Worm (Caenorhabditis elegans) whole organism, late embryonic: Measurements from ENCODE around the gene str-113.

Experiments used
- C08G9.2 ChIP-seq: sonication (generic microtip); optimal IDR thresholded peaks from 2 replicates; lab custom pipeline; 2016; ENCODE audit warnings: mild to moderate bottlenecking, missing genetic modification characterization, moderate library complexity, missing compliant biosample characterization
- C38D4.7 ChIP-seq: fragments of 200-800 bp; sonication (Bioruptor generic); optimal IDR thresholded peaks from 2 replicates; lab custom pipeline; 2018; ENCODE audit warnings: mild to moderate bottlenecking, missing genetic modification characterization, moderate library complexity, missing compliant biosample characterization
- F13H6.1 ChIP-seq: sonication (generic microtip); optimal IDR thresholded peaks from 2 replicates; lab custom pipeline; 2016; ENCODE audit warnings: missing genetic modification characterization, missing compliant biosample characterization
- T23F11.4 ChIP-seq: fragments of 200-800 bp; sonication (Bioruptor generic); optimal IDR thresholded peaks from 2 replicates; lab custom pipeline; 2018; ENCODE audit warnings: mild to moderate bottlenecking, missing genetic modification characterization, missing compliant biosample characterization
- Y22D7AL.16 ChIP-seq: sonication (generic microtip); optimal IDR thresholded peaks from 2 replicates; lab custom pipeline; 2016; ENCODE audit warnings: missing genetic modification characterization, missing compliant biosample characterization
- ahr-1 ChIP-seq: sonication (generic microtip); optimal IDR thresholded peaks from 2 replicates; lab custom pipeline; 2016; ENCODE audit warnings: missing genetic modification characterization, missing compliant biosample characterization
- ceh-14 ChIP-seq: sonication (generic microtip); optimal IDR thresholded peaks from 2 replicates; lab custom pipeline; 2016; ENCODE audit warnings: missing genotype, missing genetic modification characterization, missing compliant biosample characterization
- ceh-18 ChIP-seq: sonication (generic microtip); optimal IDR thresholded peaks from 2 replicates; lab custom pipeline; 2016; ENCODE audit warnings: missing genetic modification characterization, missing compliant biosample characterization
- ceh-19 ChIP-seq: fragments of 200-800 bp; sonication (Bioruptor generic); optimal IDR thresholded peaks from 2 replicates; lab custom pipeline; 2018; ENCODE audit warnings: mild to moderate bottlenecking, missing genetic modification characterization, missing compliant biosample characterization
- ceh-22 ChIP-seq: sonication (generic microtip); optimal IDR thresholded peaks from 2 replicates; lab custom pipeline; 2017; ENCODE audit warnings: missing biosample characterization, missing genetic modification characterization
- ceh-31 ChIP-seq: sonication (generic microtip); optimal IDR thresholded peaks from 2 replicates; lab custom pipeline; 2016; ENCODE audit warnings: missing genetic modification characterization, missing compliant biosample characterization
- ceh-34 ChIP-seq: sonication (generic microtip); optimal IDR thresholded peaks from 2 replicates; lab custom pipeline; 2016; ENCODE audit warnings: mild to moderate bottlenecking, missing genetic modification characterization, missing compliant biosample characterization
- ceh-45 ChIP-seq: fragments of 200-800 bp; sonication (Bioruptor generic); IDR thresholded peaks from 2 replicates; pipeline ENCODE4 v1.3.6; 2022; ENCODE audit warnings: missing genetic modification reagents, missing genetic modification characterization, missing compliant biosample characterization
- ceh-9 ChIP-seq: sonication (generic microtip); optimal IDR thresholded peaks from 2 replicates; lab custom pipeline; 2016; ENCODE audit warnings: mild to moderate bottlenecking, missing genetic modification characterization, inconsistent platforms, missing compliant biosample characterization
- dmd-4 ChIP-seq: sonication (generic microtip); optimal IDR thresholded peaks from 2 replicates; lab custom pipeline; 2016; ENCODE audit warnings: borderline replicate concordance, missing genetic modification characterization, missing compliant biosample characterization
- dve-1 ChIP-seq: sonication (generic microtip); optimal IDR thresholded peaks from 2 replicates; lab custom pipeline; 2017; ENCODE audit warnings: antibody characterized with exemption, mild to moderate bottlenecking, missing genetic modification characterization, missing compliant biosample characterization
- elt-2 ChIP-seq: sonication (generic microtip); optimal IDR thresholded peaks from 2 replicates; lab custom pipeline; 2016; ENCODE audit warnings: missing genetic modification reagents, missing genetic modification characterization, missing compliant biosample characterization
- elt-4 ChIP-seq: sonication (generic microtip); optimal IDR thresholded peaks from 2 replicates; lab custom pipeline; 2016; ENCODE audit warnings: missing genetic modification characterization, missing compliant biosample characterization
- fax-1 ChIP-seq: sonication (generic microtip); optimal IDR thresholded peaks from 2 replicates; lab custom pipeline; 2016; ENCODE audit warnings: missing genotype, missing genetic modification characterization, missing compliant biosample characterization
- fkh-10 ChIP-seq: fragments of 150-350 bp; optimal IDR thresholded peaks from 2 replicates; lab custom pipeline; 2014; ENCODE audit warnings: missing biosample characterization, missing genetic modification reagents, missing genetic modification characterization
- fkh-6 ChIP-seq: sonication (generic microtip); optimal IDR thresholded peaks from 2 replicates; lab custom pipeline; 2016; ENCODE audit warnings: missing genetic modification characterization, missing compliant biosample characterization
- gmeb-2 ChIP-seq: sonication (generic microtip); optimal IDR thresholded peaks from 2 replicates; lab custom pipeline; 2016; ENCODE audit warnings: missing genetic modification characterization, inconsistent platforms, missing compliant biosample characterization
- hlh-13 ChIP-seq: fragments of 200-800 bp; sonication (Bioruptor generic); optimal IDR thresholded peaks from 2 replicates; lab custom pipeline; 2018; ENCODE audit warnings: mild to moderate bottlenecking, missing genetic modification characterization, missing compliant biosample characterization
- hlh-15 ChIP-seq: sonication (generic microtip); optimal IDR thresholded peaks from 2 replicates; lab custom pipeline; 2016; ENCODE audit warnings: missing genetic modification characterization, missing compliant biosample characterization
- hlh-6 ChIP-seq: sonication (generic microtip); optimal IDR thresholded peaks from 2 replicates; lab custom pipeline; 2016; ENCODE audit warnings: missing genotype, missing genetic modification characterization, missing compliant biosample characterization
- hlh-8 ChIP-seq: sonication (generic microtip); optimal IDR thresholded peaks from 2 replicates; lab custom pipeline; 2016; ENCODE audit warnings: missing genotype, missing genetic modification characterization, missing compliant biosample characterization
- lin-11 ChIP-seq: fragments of 200-800 bp; sonication (Bioruptor generic); optimal IDR thresholded peaks from 2 replicates; lab custom pipeline; 2018; ENCODE audit warnings: mild to moderate bottlenecking, missing genetic modification characterization, missing compliant biosample characterization
- mec-3 ChIP-seq: sonication (generic microtip); optimal IDR thresholded peaks from 2 replicates; lab custom pipeline; 2016; ENCODE audit warnings: borderline replicate concordance, missing genetic modification characterization, missing compliant biosample characterization
- odd-2 ChIP-seq: sonication (generic microtip); optimal IDR thresholded peaks from 2 replicates; lab custom pipeline; 2017; ENCODE audit warnings: antibody characterized with exemption, mild to moderate bottlenecking, missing genetic modification characterization, missing compliant biosample characterization
- pag-3 ChIP-seq: sonication (generic microtip); optimal IDR thresholded peaks from 2 replicates; lab custom pipeline; 2016; ENCODE audit warnings: missing compliant biosample characterization, missing genetic modification characterization, borderline replicate concordance
- pat-9 ChIP-seq: fragments of 200-800 bp; sonication (Bioruptor generic); optimal IDR thresholded peaks from 2 replicates; lab custom pipeline; 2018; ENCODE audit warnings: mild to moderate bottlenecking, missing genetic modification characterization, moderate library complexity, missing compliant biosample characterization
- pha-2 ChIP-seq: sonication (generic microtip); optimal IDR thresholded peaks from 2 replicates; lab custom pipeline; 2017; ENCODE audit warnings: mild to moderate bottlenecking, missing genetic modification characterization, missing compliant biosample characterization
- pha-4 ChIP-seq: fragments of 150-350 bp; optimal IDR thresholded peaks from 2 replicates; lab custom pipeline; 2018; ENCODE audit warnings: missing biosample characterization, missing genetic modification reagents, missing genetic modification characterization
- ref-2 ChIP-seq: sonication (generic microtip); optimal IDR thresholded peaks from 2 replicates; lab custom pipeline; 2016; ENCODE audit warnings: missing genetic modification characterization, missing compliant biosample characterization
- rnt-1 ChIP-seq: sonication (generic microtip); optimal IDR thresholded peaks from 2 replicates; lab custom pipeline; 2016; ENCODE audit warnings: missing genetic modification characterization, missing compliant biosample characterization
- tbx-7 ChIP-seq: sonication (generic microtip); optimal IDR thresholded peaks from 2 replicates; lab custom pipeline; 2016; ENCODE audit warnings: missing genotype, missing genetic modification characterization, missing compliant biosample characterization
- unc-86 ChIP-seq: sonication (generic microtip); optimal IDR thresholded peaks from 2 replicates; lab custom pipeline; 2016; ENCODE audit warnings: missing genetic modification characterization, missing compliant biosample characterization
- zip-5 ChIP-seq: sonication (generic microtip); optimal IDR thresholded peaks from 2 replicates; lab custom pipeline; 2016; ENCODE audit warnings: missing genetic modification characterization, missing compliant biosample characterization

str-113 gene

DNA sequence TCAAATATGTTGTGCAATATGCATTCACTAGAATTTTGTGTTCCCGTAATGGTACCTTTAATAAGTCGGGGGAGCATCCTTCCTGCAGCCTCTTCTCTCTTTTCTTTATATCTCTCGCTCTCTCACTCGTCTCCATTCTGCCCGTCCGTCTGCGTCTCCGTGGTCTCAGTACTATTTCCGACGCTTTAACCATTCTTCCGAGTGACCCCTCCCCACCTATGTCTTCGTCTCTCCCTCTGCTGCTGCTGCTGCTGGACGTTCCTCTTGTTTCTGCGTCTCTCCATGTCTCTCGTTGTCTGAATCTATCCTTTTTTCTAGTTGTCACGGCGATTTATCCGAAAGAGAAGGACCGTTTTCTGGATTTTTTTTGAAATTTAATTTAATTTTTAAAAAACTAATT is 37.1 kb upstream of the str-113 start (continued):
- TF ChIP-seq unc-86 (no peak), fax-1 (tag; lab: Kevin White, UChicago) (no peak), ceh-31 (tag; lab: Kevin White, UChicago) (peak; percentile 81), ceh-9 (tag; lab: Kevin White, UChicago) (no peak), zip-5 (tag; lab: Kevin White, UChicago) (no peak), pha-2 (no peak), hlh-13 (GFP tag; lab: Kevin White, UChicago) (no peak), C08G9.2 (tag; lab: Kevin White, UChicago) (peak; percentile 19), pha-4 (tag; lab: Kevin White, UChicago) (no peak), mec-3 (tag; lab: Kevin White, UChicago) (no peak), hlh-15 (tag; lab: Kevin White, UChicago) (no peak), odd-2 (tag; lab: Kevin White, UChicago) (no peak), pag-3 (no peak), gmeb-2 (tag; lab: Kevin White, UChicago) (no peak), ceh-22 (no peak), ceh-34 (peak; percentile 49), hlh-6 (tag; lab: Kevin White, UChicago) (no peak), fkh-6 (no peak), hlh-8 (no peak), ceh-14 (tag; lab: Kevin White, UChicago) (peak; percentile 30), tbx-7 (tag; lab: Kevin White, UChicago) (no peak), ceh-18 (peak; percentile 24), ahr-1 (tag; lab: Kevin White, UChicago) (no peak), C38D4.7 (GFP tag; lab: Kevin White, UChicago) (no peak), ref-2 (peak; percentile 68), lin-11 (no peak), fkh-10 (GFP tag; lab: Kevin White, UChicago) (no peak), T23F11.4 (GFP tag; lab: Kevin White, UChicago) (no peak), dmd-4 (tag; lab: Kevin White, UChicago) (no peak), pat-9 (tag; lab: Kevin White, UChicago) (no peak)
- TF ChIP-seq, all 69 proteins: peak for 12

DNA sequence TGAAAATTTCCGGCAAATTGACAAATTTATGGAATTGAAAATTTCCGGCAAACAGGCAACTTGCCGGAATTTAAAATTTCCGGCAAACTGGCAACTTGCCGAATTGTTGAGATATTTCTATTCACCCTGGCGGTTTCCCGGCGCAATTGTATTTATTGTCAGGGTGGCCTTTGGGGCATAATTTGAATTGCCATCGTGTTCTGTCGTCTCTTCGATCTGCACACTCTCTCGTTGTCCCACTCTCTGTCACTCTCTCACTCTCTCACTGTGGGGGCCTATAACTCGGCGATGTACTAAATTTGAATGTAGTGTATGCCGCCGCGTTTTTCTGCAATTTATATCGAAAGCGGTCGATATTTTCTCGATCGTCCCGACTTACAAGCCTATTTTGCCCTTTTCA is 36.2 kb upstream of the str-113 start:
- TF ChIP-seq ceh-22 (no peak), dve-1 (tag; lab: Kevin White, UChicago) (no peak), mec-3 (tag; lab: Kevin White, UChicago) (no peak), elt-4 (tag; lab: Kevin White, UChicago) (no peak), zip-5 (tag; lab: Kevin White, UChicago) (no peak), odd-2 (tag; lab: Kevin White, UChicago) (no peak), ahr-1 (tag; lab: Kevin White, UChicago) (no peak), hlh-15 (tag; lab: Kevin White, UChicago) (no peak), ceh-34 (no peak), rnt-1 (tag; lab: Kevin White, UChicago) (no peak)

DNA sequence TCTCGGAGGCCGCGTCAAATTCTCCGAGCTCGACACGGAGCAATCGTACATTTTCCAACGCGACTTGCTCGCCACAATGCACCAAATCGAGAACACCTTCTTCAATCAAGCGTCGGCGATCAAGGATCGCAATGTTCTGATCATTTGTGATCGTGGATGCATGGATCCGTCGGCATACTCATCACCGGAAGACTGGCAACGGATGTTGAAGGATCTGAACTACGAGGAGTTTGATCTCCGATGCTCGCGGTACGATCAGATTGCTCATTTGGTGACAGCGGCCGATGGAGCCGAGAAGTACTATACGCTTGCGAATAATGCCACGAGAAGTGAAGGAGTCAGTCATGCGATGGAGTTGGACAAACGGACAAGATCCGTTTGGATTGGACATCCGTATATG is 31.7 kb upstream of the str-113 start:
- TF ChIP-seq ceh-22 (no peak), elt-4 (tag; lab: Kevin White, UChicago) (no peak), ceh-19 (GFP tag; lab: Kevin White, UChicago) (no peak), Y22D7AL.16 (tag; lab: Kevin White, UChicago) (no peak), F13H6.1 (tag; lab: Kevin White, UChicago) (no peak), mec-3 (tag; lab: Kevin White, UChicago) (no peak), fkh-10 (GFP tag; lab: Kevin White, UChicago) (no peak), dve-1 (tag; lab: Kevin White, UChicago) (no peak), pha-4 (tag; lab: Kevin White, UChicago) (no peak), odd-2 (tag; lab: Kevin White, UChicago) (no peak), T23F11.4 (GFP tag; lab: Kevin White, UChicago) (no peak)

DNA sequence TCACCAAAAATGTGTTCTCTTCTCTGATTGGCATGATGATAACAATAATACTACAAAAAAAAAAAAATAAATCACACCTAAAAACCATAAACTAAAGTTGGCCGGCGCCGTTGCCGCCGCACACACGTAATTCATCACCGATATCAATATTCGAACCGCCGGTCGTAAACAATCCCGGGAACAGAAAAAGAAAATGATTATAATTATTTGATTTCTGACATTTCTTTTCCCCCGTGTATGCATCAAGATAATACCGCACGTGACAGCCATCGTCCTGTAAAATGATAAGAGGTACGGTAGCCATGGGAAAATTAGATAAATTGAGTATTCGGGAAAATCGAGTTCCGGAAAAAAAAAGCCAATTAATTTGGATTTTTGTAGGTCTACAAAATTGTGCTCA is 30.3 kb upstream of the str-113 start:
- TF ChIP-seq ceh-22 (no peak), fax-1 (tag; lab: Kevin White, UChicago) (no peak), elt-2 (tag; lab: Kevin White, UChicago) (peak; percentile 74), ceh-45 (GFP tag; lab: Robert Waterston, UW) (no peak)
